Worm (Caenorhabditis elegans): Measurements from ENCODE around the gene nhr-155.

nhr-155 gene

ce11 chrV:565984-566383 lies 26.7 kb downstream of the nhr-155 start, which contains the start of gene sri-73:
Gene sri-73 (minus strand): TSS chrV:566084.
- TF ChIP-seq pros-1 (tag; optimal IDR thresholded peaks at IDR 0.05) (no peak), ceh-45 (GFP tag; IDR thresholded peaks at IDR 0.05) (no peak), T23F11.4 (GFP tag; optimal IDR thresholded peaks at IDR 0.05) (no peak), elt-2 (tag; optimal IDR thresholded peaks at IDR 0.05) (no peak), ceh-6 (GFP tag; optimal IDR thresholded peaks at IDR 0.05) (no peak), C38D4.7 (GFP tag; optimal IDR thresholded peaks at IDR 0.05) (no peak), ceh-48 (tag; optimal IDR thresholded peaks at IDR 0.05) (no peak), nfya-1 (tag; optimal IDR thresholded peaks at IDR 0.05) (no peak), ceh-2 (tag; optimal IDR thresholded peaks at IDR 0.05) (no peak), unc-86 (tag; optimal IDR thresholded peaks at IDR 0.05) (no peak), mec-3 (tag; optimal IDR thresholded peaks at IDR 0.05; ENCODE audit: borderline replicate concordance) (no peak), dve-1 (tag; optimal IDR thresholded peaks at IDR 0.05) (no peak), F13H6.1 (tag; optimal IDR thresholded peaks at IDR 0.05) (no peak), Y22D7AL.16 (tag; optimal IDR thresholded peaks at IDR 0.05) (no peak), unc-42 (tag; optimal IDR thresholded peaks at IDR 0.05) (no peak), hlh-15 (tag; optimal IDR thresholded peaks at IDR 0.05) (no peak), K09A11.1 (tag; optimal IDR thresholded peaks at IDR 0.05; ENCODE audit: insufficient read depth) (no peak), madf-2 (tag; optimal IDR thresholded peaks at IDR 0.05) (no peak), ref-2 (tag; optimal IDR thresholded peaks at IDR 0.05) (no peak)

ce11 chrV:568105-568504 lies 28.8 kb downstream of the nhr-155 start, which contains the start of gene sri-72:
Gene sri-72 (minus strand): TSS chrV:568205.
- TF ChIP-seq hlh-6 (tag; optimal IDR thresholded peaks at IDR 0.05) (no peak), ceh-34 (tag; optimal IDR thresholded peaks at IDR 0.05) (no peak), hlh-8 (tag; optimal IDR thresholded peaks at IDR 0.05) (no peak), tbx-2 (tag; optimal IDR thresholded peaks at IDR 0.05) (no peak), zip-5 (tag; optimal IDR thresholded peaks at IDR 0.05) (no peak), unc-55 (GFP tag; optimal IDR thresholded peaks at IDR 0.05) (no peak), ceh-19 (GFP tag; optimal IDR thresholded peaks at IDR 0.05) (no peak), F13H6.1 (tag; optimal IDR thresholded peaks at IDR 0.05) (no peak), unc-3 (GFP tag; conservative IDR thresholded peaks at IDR 0.05) (no peak), unc-3 (tag; optimal IDR thresholded peaks at IDR 0.05) (no peak), ceh-2 (tag; optimal IDR thresholded peaks at IDR 0.05) (no peak), tbx-7 (tag; optimal IDR thresholded peaks at IDR 0.05) (no peak), sox-4 (tag; optimal IDR thresholded peaks at IDR 0.05) (no peak), T23F11.4 (GFP tag; optimal IDR thresholded peaks at IDR 0.05) (no peak), hlh-30 (tag; optimal IDR thresholded peaks at IDR 0.05; ENCODE audit: insufficient read depth) (no peak), ceh-48 (tag; optimal IDR thresholded peaks at IDR 0.05) (no peak), ceh-31 (tag; optimal IDR thresholded peaks at IDR 0.05) (no peak)

ce11 chrV:574639-575038 lies 35.4 kb downstream of the nhr-155 start, which contains the start of gene C14C6.13:
Gene C14C6.13 (minus strand): TSS chrV:574739.
- TF ChIP-seq hlh-13 (GFP tag; optimal IDR thresholded peaks at IDR 0.05) (no peak), odd-2 (tag; optimal IDR thresholded peaks at IDR 0.05) (no peak), ceh-18 (tag; optimal IDR thresholded peaks at IDR 0.05) (no peak), sox-2 (GFP tag; IDR thresholded peaks at IDR 0.05) (no peak), pha-4 (tag; optimal IDR thresholded peaks at IDR 0.05) (no peak), ceh-34 (tag; optimal IDR thresholded peaks at IDR 0.05) (no peak), tbx-7 (tag; optimal IDR thresholded peaks at IDR 0.05) (no peak), unc-55 (GFP tag; optimal IDR thresholded peaks at IDR 0.05) (no peak)

- no peak for TF ChIP-seq ets-4 (tag; optimal IDR thresholded peaks at IDR 0.05)
- no peak for TF ChIP-seq tbx-7 (tag; optimal IDR thresholded peaks at IDR 0.05)
- TF ChIP-seq eyg-1 (tag; optimal IDR thresholded peaks at IDR 0.05), result no peak
- TF ChIP-seq fkh-10 (GFP tag; optimal IDR thresholded peaks at IDR 0.05), result no peak
- TF ChIP-seq ceh-24 (tag; optimal IDR thresholded peaks at IDR 0.05), result no peak
- TF ChIP-seq ceh-19 (GFP tag; optimal IDR thresholded peaks at IDR 0.05), result no peak
- no peak for TF ChIP-seq K02D7.2 (tag; optimal IDR thresholded peaks at IDR 0.05)
- TF ChIP-seq ceh-22 (tag; optimal IDR thresholded peaks at IDR 0.05), result no peak
- no peak for TF ChIP-seq Y22D7AL.16 (tag; optimal IDR thresholded peaks at IDR 0.05)
- no peak for TF ChIP-seq ztf-16 (tag; optimal IDR thresholded peaks at IDR 0.05)
- no peak for TF ChIP-seq elt-2 (tag; optimal IDR thresholded peaks at IDR 0.05)
- no peak for TF ChIP-seq syd-9 (tag; optimal IDR thresholded peaks at IDR 0.05)
- no peak for TF ChIP-seq gmeb-2 (tag; optimal IDR thresholded peaks at IDR 0.05)
- no peak for TF ChIP-seq unc-3 (GFP tag; conservative IDR thresholded peaks at IDR 0.05)
- TF ChIP-seq unc-3 (tag; optimal IDR thresholded peaks at IDR 0.05), result no peak
- TF ChIP-seq hlh-8 (tag; optimal IDR thresholded peaks at IDR 0.05), result no peak
- no peak for TF ChIP-seq pqm-1 (tag; optimal IDR thresholded peaks at IDR 0.05)
- no peak for TF ChIP-seq ama-1 (optimal IDR thresholded peaks at IDR 0.05)
- TF ChIP-seq ceh-18 (tag; optimal IDR thresholded peaks at IDR 0.05), result no peak
- TF ChIP-seq pha-4 (tag; optimal IDR thresholded peaks at IDR 0.05), result no peak
These were observed 36.8 kb downstream of the nhr-155 start, which contains the start of gene K06H6.5 for ce11 chrV:576070-576469. Gene K06H6.5 (plus strand): TSS chrV:576370.

Data from whole organism, late embryonic.